Fruit fly (Drosophila melanogaster) whole organism, prepupa: ENCODE results near the gene CG43135.
A peak's percentile ranks its signal among the peaks of the same experiment; 100 is the strongest.

Experiments
- Blimp-1 ChIP-seq: fragments of 200-800 bp; sonication (Bioruptor generic); optimal IDR thresholded peaks from 3 replicates; lab custom pipeline; 2017; ENCODE audit warnings: missing biosample characterization, missing genetic modification characterization, mild to moderate bottlenecking, moderate library complexity, missing genetic modification reagents
- CG10669 ChIP-seq: fragments of 200-800 bp; sonication (Bioruptor generic); optimal IDR thresholded peaks from 3 replicates; lab custom pipeline; 2018; ENCODE audit warnings: missing biosample characterization, mild to moderate bottlenecking, missing genetic modification characterization, moderate library complexity
- CG11294 ChIP-seq: fragments of 200-800 bp; sonication (Bioruptor generic); IDR thresholded peaks from 2 replicates; pipeline ENCODE4 v1.3.6; 2022; ENCODE audit warnings: missing biosample characterization, missing genetic modification characterization
- CG11762 ChIP-seq: fragments of 200-800 bp; sonication (Bioruptor generic); optimal IDR thresholded peaks from 3 replicates; lab custom pipeline; 2016; ENCODE audit warnings: missing biosample characterization, missing genetic modification characterization; ENCODE audit not compliant: insufficient read depth
- CG11902 ChIP-seq: fragments of 200-800 bp; sonication (Bioruptor generic); optimal IDR thresholded peaks from 3 replicates; lab custom pipeline; 2016; ENCODE audit warnings: missing biosample characterization, missing genetic modification characterization
- CG15336 ChIP-seq: fragments of 200-800 bp; sonication (Bioruptor generic); IDR thresholded peaks from 2 replicates; pipeline ENCODE4 v1.3.6; 2022; ENCODE audit warnings: missing biosample characterization, missing genetic modification characterization
- CG16779 ChIP-seq: fragments of 200-800 bp; sonication (Bioruptor generic); optimal IDR thresholded peaks from 3 replicates; lab custom pipeline; 2017; ENCODE audit warnings: missing biosample characterization, mild to moderate bottlenecking, missing genetic modification characterization
- CG3032 ChIP-seq: fragments of 200-800 bp; optimal IDR thresholded peaks from 2 replicates; lab custom pipeline; 2019; ENCODE audit warnings: missing biosample characterization, mild to moderate bottlenecking, missing genetic modification characterization, moderate library complexity
- CG34406 ChIP-seq: fragments of 200-800 bp; sonication (Bioruptor generic); optimal IDR thresholded peaks from 3 replicates; lab custom pipeline; 2016; ENCODE audit warnings: missing biosample characterization, missing genetic modification characterization
- CG4318 ChIP-seq: fragments of 200-800 bp; sonication (Bioruptor generic); optimal IDR thresholded peaks from 3 replicates; lab custom pipeline; 2017; ENCODE audit warnings: missing biosample characterization, mild to moderate bottlenecking, missing genetic modification characterization
- CG6163 ChIP-seq: fragments of 200-800 bp; sonication (Bioruptor generic); IDR thresholded peaks from 3 replicates; pipeline ENCODE4 v1.3.6; 2022; ENCODE audit warnings: missing biosample characterization, missing genetic modification characterization
- CG6276 ChIP-seq: fragments of 200-800 bp; sonication (Bioruptor generic); optimal IDR thresholded peaks from 2 replicates; lab custom pipeline; 2017; ENCODE audit warnings: missing biosample characterization, mild to moderate bottlenecking, missing genetic modification characterization
- CG6792 ChIP-seq: fragments of 200-800 bp; sonication (Bioruptor generic); optimal IDR thresholded peaks from 3 replicates; lab custom pipeline; 2016; ENCODE audit warnings: missing biosample characterization, missing genetic modification characterization
- CG6808 ChIP-seq: fragments of 200-800 bp; sonication (Bioruptor generic); optimal IDR thresholded peaks from 3 replicates; lab custom pipeline; 2017; ENCODE audit warnings: missing biosample characterization, missing genetic modification characterization, mild to moderate bottlenecking, moderate library complexity, missing genetic modification reagents
- CG8119 ChIP-seq: fragments of 200-800 bp; sonication (Bioruptor generic); IDR thresholded peaks from 3 replicates; pipeline ENCODE4 v1.3.6; 2022; ENCODE audit warnings: missing biosample characterization, missing genetic modification characterization
- CG8319 ChIP-seq: fragments of 200-800 bp; sonication (Bioruptor generic); optimal IDR thresholded peaks from 3 replicates; lab custom pipeline; 2016; ENCODE audit warnings: missing biosample characterization, missing genetic modification characterization
- CG8632 ChIP-seq: fragments of 200-800 bp; sonication (Bioruptor generic); optimal IDR thresholded peaks from 3 replicates; lab custom pipeline; 2016; ENCODE audit warnings: missing biosample characterization, missing genetic modification characterization
- CG9139 ChIP-seq: fragments of 200-800 bp; sonication (Bioruptor generic); optimal IDR thresholded peaks from 3 replicates; lab custom pipeline; 2017; ENCODE audit warnings: missing biosample characterization, mild to moderate bottlenecking, missing genetic modification characterization
- Eip93F ChIP-seq: fragments of 200-800 bp; sonication (Bioruptor generic); optimal IDR thresholded peaks from 2 replicates; lab custom pipeline; 2016; ENCODE audit warnings: missing biosample characterization, mild to moderate bottlenecking, missing genetic modification characterization
- Ets96B ChIP-seq: fragments of 200-800 bp; optimal IDR thresholded peaks from 2 replicates; lab custom pipeline; 2019; ENCODE audit warnings: missing biosample characterization, mild to moderate bottlenecking, missing genetic modification characterization, moderate library complexity
- Hr38 ChIP-seq: sonication (Bioruptor generic); optimal IDR thresholded peaks from 2 replicates; lab custom pipeline; 2016; ENCODE audit warnings: missing biosample characterization, missing genetic modification characterization
- Hr39 ChIP-seq: fragments of 200-800 bp; sonication (Bioruptor generic); optimal IDR thresholded peaks from 2 replicates; lab custom pipeline; 2016; ENCODE audit warnings: missing biosample characterization, missing genetic modification characterization
- Hr4 ChIP-seq: fragments of 200-800 bp; sonication (Bioruptor generic); optimal IDR thresholded peaks from 3 replicates; lab custom pipeline; 2016; ENCODE audit warnings: missing biosample characterization, missing genetic modification characterization
- Lpt ChIP-seq: fragments of 200-800 bp; sonication (Bioruptor generic); optimal IDR thresholded peaks from 3 replicates; lab custom pipeline; 2016; ENCODE audit warnings: missing biosample characterization, missing genetic modification characterization
- Met ChIP-seq: fragments of 200-800 bp; sonication (Bioruptor generic); optimal IDR thresholded peaks from 3 replicates; lab custom pipeline; 2016; ENCODE audit warnings: missing biosample characterization, missing genetic modification characterization
- Smox ChIP-seq: fragments of 200-800 bp; sonication (Bioruptor generic); optimal IDR thresholded peaks from 3 replicates; lab custom pipeline; 2016; ENCODE audit warnings: missing biosample characterization, missing genetic modification characterization
- Sox102F ChIP-seq: fragments of 200-800 bp; sonication (Bioruptor generic); optimal IDR thresholded peaks from 2 replicates; lab custom pipeline; 2016; ENCODE audit warnings: missing biosample characterization, mild to moderate bottlenecking, missing genetic modification characterization
- Sox14 ChIP-seq: fragments of 200-800 bp; sonication (Bioruptor generic); optimal IDR thresholded peaks from 3 replicates; lab custom pipeline; 2016; ENCODE audit warnings: missing biosample characterization, missing genetic modification characterization
- achi ChIP-seq: fragments of 200-800 bp; sonication (Bioruptor generic); optimal IDR thresholded peaks from 3 replicates; lab custom pipeline; 2016; ENCODE audit warnings: missing biosample characterization, missing genetic modification characterization
- cyc ChIP-seq: fragments of 200-800 bp; sonication (Bioruptor generic); optimal IDR thresholded peaks from 3 replicates; lab custom pipeline; 2016; ENCODE audit warnings: missing biosample characterization, missing genetic modification characterization
- dac ChIP-seq: fragments of 200-800 bp; sonication (Bioruptor generic); optimal IDR thresholded peaks from 2 replicates; lab custom pipeline; 2017; ENCODE audit warnings: missing biosample characterization, mild to moderate bottlenecking, missing genetic modification characterization
- dsx ChIP-seq: fragments of 200-800 bp; optimal IDR thresholded peaks from 3 replicates; lab custom pipeline; 2019; ENCODE audit warnings: missing biosample characterization, mild to moderate bottlenecking, missing genetic modification characterization, moderate library complexity; ENCODE audit not compliant: poor library complexity, severe bottlenecking
- eg ChIP-seq: fragments of 200-800 bp; sonication (Bioruptor generic); IDR thresholded peaks from 3 replicates; pipeline ENCODE4 v1.3.6; 2022; ENCODE audit warnings: missing biosample characterization, missing genetic modification characterization
- esn ChIP-seq: fragments of 200-800 bp; sonication (Bioruptor generic); optimal IDR thresholded peaks from 2 replicates; lab custom pipeline; 2016; ENCODE audit warnings: missing biosample characterization, mild to moderate bottlenecking, missing genetic modification characterization, moderate library complexity
- fd59A ChIP-seq: fragments of 200-800 bp; sonication (Bioruptor generic); optimal IDR thresholded peaks from 2 replicates; lab custom pipeline; 2017; ENCODE audit warnings: missing biosample characterization, mild to moderate bottlenecking, missing genetic modification characterization, missing genetic modification reagents
- fd85E ChIP-seq: fragments of 200-800 bp; sonication (Bioruptor generic); optimal IDR thresholded peaks from 3 replicates; lab custom pipeline; 2016; ENCODE audit warnings: missing biosample characterization, missing genetic modification characterization
- fkh ChIP-seq: fragments of 200-800 bp; sonication (Bioruptor generic); optimal IDR thresholded peaks from 3 replicates; lab custom pipeline; 2017; ENCODE audit warnings: missing biosample characterization, mild to moderate bottlenecking, missing genetic modification characterization, moderate library complexity
- net ChIP-seq: fragments of 200-800 bp; sonication (Bioruptor generic); optimal IDR thresholded peaks from 3 replicates; lab custom pipeline; 2016; ENCODE audit warnings: missing biosample characterization, missing genetic modification characterization
- salr ChIP-seq, 2 experiments: fragments of 200-800 bp; sonication (Bioruptor generic); optimal IDR thresholded peaks; 3 replicates each; lab custom pipeline; 2016 to 2018; ENCODE audit warnings: missing biosample characterization in 2 of 2, missing genetic modification characterization in 2 of 2, mild to moderate bottlenecking in 1 of 2
- spab ChIP-seq: fragments of 200-800 bp; sonication (Bioruptor generic); optimal IDR thresholded peaks from 2 replicates; lab custom pipeline; 2017; ENCODE audit warnings: missing biosample characterization, mild to moderate bottlenecking, missing genetic modification characterization, missing genetic modification reagents
- ss ChIP-seq, 2 experiments: fragments of 200-800 bp; sonication (Bioruptor generic); optimal IDR thresholded peaks; 2 replicates in 1 of 2; 3 replicates in 1 of 2; lab custom pipeline; 2017 to 2018; ENCODE audit warnings: mild to moderate bottlenecking in 2 of 2, missing biosample characterization in 2 of 2, missing genetic modification characterization in 2 of 2, moderate library complexity in 1 of 2
- svp ChIP-seq: fragments of 200-800 bp; sonication (Bioruptor generic); peaks from one replicate; lab custom pipeline; 2016; ENCODE audit warnings: missing biosample characterization, missing genetic modification characterization
- topi ChIP-seq: fragments of 200-800 bp; sonication (Bioruptor generic); optimal IDR thresholded peaks from 3 replicates; lab custom pipeline; 2016; ENCODE audit warnings: missing biosample characterization, missing genetic modification characterization
- vri ChIP-seq: fragments of 200-800 bp; sonication (Bioruptor generic); optimal IDR thresholded peaks from 3 replicates; lab custom pipeline; 2016; ENCODE audit warnings: missing biosample characterization, mild to moderate bottlenecking, missing genetic modification characterization

The CG43135 gene

dm6 chrX:4200612-4201011 lies 47.6 kb upstream of the CG43135 start (continued):
- TF ChIP-seq Blimp-1 (GFP tag; lab: Kevin White, UChicago) (no peak), spab (peak; percentile 29), Met (GFP tag; lab: Kevin White, UChicago) (no peak), CG16779 (no peak), CG15336 (no peak), Eip93F (GFP tag; lab: Kevin White, UChicago) (no peak), CG11902 (GFP tag; lab: Kevin White, UChicago) (no peak), topi (GFP tag; lab: Kevin White, UChicago) (no peak), salr (GFP tag; optimal IDR thresholded peaks at IDR 0.05; lab: Kevin White, UChicago) (no peak), CG34406 (GFP tag; lab: Kevin White, UChicago) (no peak), cyc (GFP tag; lab: Kevin White, UChicago) (no peak), Hr39 (no peak), CG11762 (GFP tag; lab: Kevin White, UChicago) (no peak), fkh (GFP tag; lab: Kevin White, UChicago) (no peak), Hr4 (GFP tag; lab: Kevin White, UChicago) (no peak), CG10669 (GFP tag; lab: Kevin White, UChicago) (no peak), CG6163 (GFP tag; lab: Robert Waterston, UW) (peak; percentile 25; the same call in 1 of the 3 replicates), CG6792 (GFP tag; lab: Kevin White, UChicago) (no peak), vri (no peak), Lpt (GFP tag; lab: Kevin White, UChicago) (peak; percentile 11)

- TF ChIP-seq CG15336 (no peak), dac (GFP tag; lab: Kevin White, UChicago) (no peak), CG34406 (GFP tag; lab: Kevin White, UChicago) (no peak), fkh (GFP tag; lab: Kevin White, UChicago) (peak; percentile 89), CG3032 (tag; lab: Kevin White, UChicago) (no peak), Eip93F (GFP tag; lab: Kevin White, UChicago) (no peak)
Measured at dm6 chrX:4202235-4202794, 45.9 kb upstream of the CG43135 start.

dm6 chrX:4203713-4204447 lies 44.3 kb upstream of the CG43135 start:
- no peak for TF ChIP-seq fkh (GFP tag; lab: Kevin White, UChicago)
- TF ChIP-seq CG9139 (GFP tag; lab: Kevin White, UChicago) = no peak
- no peak for TF ChIP-seq CG4318
- peak; percentile 55; the same call in 2 of the 3 replicates for TF ChIP-seq eg
- TF ChIP-seq Lpt (GFP tag; lab: Kevin White, UChicago) = peak; percentile 5
- TF ChIP-seq CG11902 (GFP tag; lab: Kevin White, UChicago) = no peak
- TF ChIP-seq CG8119 (GFP tag; lab: Robert Waterston, UW) = peak; percentile 41; the same call in 2 of the 3 replicates
- no peak for TF ChIP-seq fd85E
- TF ChIP-seq CG6276 (GFP tag; lab: Kevin White, UChicago) = peak; percentile 45
- peak; percentile 24 for TF ChIP-seq Sox14 (GFP tag; lab: Kevin White, UChicago)
- TF ChIP-seq CG6163 (GFP tag; lab: Robert Waterston, UW) = peak; percentile 54; the same call in 2 of the 3 replicates
- TF ChIP-seq CG11762 (GFP tag; lab: Kevin White, UChicago) = no peak
- TF ChIP-seq CG8319 (GFP tag; lab: Kevin White, UChicago) = no peak
- TF ChIP-seq Smox (GFP tag; lab: Kevin White, UChicago) = no peak
- no peak for TF ChIP-seq CG11294 (GFP tag; lab: Robert Waterston, UW)
- TF ChIP-seq CG6808 (GFP tag; lab: Kevin White, UChicago) = peak; percentile 8
- TF ChIP-seq esn = no peak
- TF ChIP-seq achi (GFP tag; lab: Kevin White, UChicago) = peak; percentile 14
- no peak for TF ChIP-seq CG8632 (GFP tag; lab: Kevin White, UChicago)
- no peak for TF ChIP-seq net (GFP tag; lab: Kevin White, UChicago)
- TF ChIP-seq ss (GFP tag; optimal IDR thresholded peaks at IDR 0.05; lab: Kevin White, UChicago) = peak; percentile 29 to 64
- TF ChIP-seq fd59A = peak; percentile 22
- TF ChIP-seq Met (GFP tag; lab: Kevin White, UChicago) = no peak
- TF ChIP-seq svp (GFP tag; lab: Kevin White, UChicago) = no peak
- TF ChIP-seq Sox102F (GFP tag; lab: Kevin White, UChicago) = no peak
- TF ChIP-seq Hr38 = no peak
- no peak for TF ChIP-seq Hr4 (GFP tag; lab: Kevin White, UChicago)
- no peak for TF ChIP-seq topi (GFP tag; lab: Kevin White, UChicago)
- no peak for TF ChIP-seq CG34406 (GFP tag; lab: Kevin White, UChicago)
- TF ChIP-seq dsx (GFP tag; lab: Kevin White, UChicago) = no peak
- peak; percentile 11 for TF ChIP-seq Ets96B (tag; lab: Kevin White, UChicago)
- no peak for TF ChIP-seq spab
